Worm (Caenorhabditis elegans) whole organism, L1 larva: Measurements from ENCODE around the gene Y39A3B.7.
A peak's percentile ranks its signal among the peaks of the same experiment; 100 is the strongest.

Experiments
- F16B12.6 ChIP-seq: fragments of 150-350 bp; optimal IDR thresholded peaks from 2 replicates; lab custom pipeline; 2014; ENCODE audit warnings: missing biosample characterization, missing genetic modification characterization
- aha-1 ChIP-seq: fragments of 150-350 bp; optimal IDR thresholded peaks from 2 replicates; lab custom pipeline; 2014; ENCODE audit warnings: missing biosample characterization, missing genetic modification characterization
- aly-2 ChIP-seq: fragments of 150-350 bp; optimal IDR thresholded peaks from 2 replicates; lab custom pipeline; 2014; ENCODE audit warnings: missing biosample characterization, missing genetic modification characterization
- ceh-63 ChIP-seq: fragments of 200-800 bp; sonication (Bioruptor generic); optimal IDR thresholded peaks from 2 replicates; lab custom pipeline; 2018; ENCODE audit warnings: mild to moderate bottlenecking, missing genetic modification characterization, missing compliant biosample characterization
- ceh-8 ChIP-seq: fragments of 200-800 bp; sonication (Bioruptor generic); optimal IDR thresholded peaks from 2 replicates; lab custom pipeline; 2018; ENCODE audit warnings: mild to moderate bottlenecking, missing genetic modification characterization, moderate library complexity, missing compliant biosample characterization
- ceh-82 ChIP-seq, 3 experiments: fragments of 150-350 bp in 1 of 3; sonication (generic microtip) in 2 of 3; optimal IDR thresholded peaks; 2 replicates each; lab custom pipeline; 2014 to 2017; ENCODE audit warnings: missing biosample characterization in 3 of 3, missing genetic modification characterization in 3 of 3
- dpl-1 ChIP-seq, 3 experiments: fragments of 150-350 bp in 2 of 3; sonication (generic microtip) in 1 of 3; optimal IDR thresholded peaks; 2 replicates each; lab custom pipeline; 2014 to 2017; ENCODE audit warnings: missing biosample characterization in 3 of 3, missing genetic modification characterization in 3 of 3, missing genetic modification reagents in 3 of 3
- dsc-1 ChIP-seq: sonication (generic microtip); optimal IDR thresholded peaks from 2 replicates; lab custom pipeline; 2016; ENCODE audit warnings: mild to moderate bottlenecking, missing genetic modification characterization, missing compliant biosample characterization
- efl-1 ChIP-seq, 4 experiments: fragments of 150-350 bp; optimal IDR thresholded peaks in 3 of 4; peaks in 1 of 4; 1 replicate in 1 of 4; 2 replicates in 3 of 4; lab custom pipeline; 2014; ENCODE audit warnings: missing biosample characterization in 2 of 4, missing genetic modification characterization in 2 of 4, missing genetic modification reagents in 2 of 4
- efl-3 ChIP-seq: fragments of 200-800 bp; sonication (Bioruptor generic); optimal IDR thresholded peaks from 2 replicates; lab custom pipeline; 2018; ENCODE audit warnings: mild to moderate bottlenecking, missing genetic modification characterization, missing compliant biosample characterization
- egl-27 ChIP-seq, 2 experiments: fragments of 150-350 bp in 1 of 2; sonication (generic microtip); optimal IDR thresholded peaks; 3 replicates each; lab custom pipeline; 2017 to 2018; ENCODE audit warnings: missing biosample characterization in 2 of 2, missing genetic modification characterization in 2 of 2, missing genetic modification reagents in 2 of 2
- fos-1 ChIP-seq: fragments of 150-350 bp; optimal IDR thresholded peaks from 2 replicates; lab custom pipeline; 2014; ENCODE audit warnings: missing biosample characterization, missing genetic modification characterization
- grh-1 ChIP-seq: fragments of 200-800 bp; sonication (Bioruptor generic); IDR thresholded peaks from 2 replicates; pipeline ENCODE4 v1.3.6; 2022; ENCODE audit warnings: missing genetic modification reagents, missing genetic modification characterization, missing compliant biosample characterization
- irx-1 ChIP-seq: sonication (generic microtip); optimal IDR thresholded peaks from 2 replicates; lab custom pipeline; 2016; ENCODE audit warnings: missing genetic modification characterization, missing compliant biosample characterization
- isw-1 ChIP-seq: fragments of 200-800 bp; sonication (Bioruptor generic); IDR thresholded peaks from 2 replicates; pipeline ENCODE4 v1.3.6; 2022; ENCODE audit warnings: missing genetic modification characterization, missing compliant biosample characterization
- lin-13 ChIP-seq: fragments of 150-350 bp; optimal IDR thresholded peaks from 2 replicates; lab custom pipeline; 2014; ENCODE audit warnings: missing biosample characterization, missing genetic modification reagents, missing genetic modification characterization
- lin-15B ChIP-seq: fragments of 150-350 bp; sonication (generic microtip); optimal IDR thresholded peaks from 3 replicates; lab custom pipeline; 2014; ENCODE audit warnings: missing biosample characterization, missing genetic modification characterization
- lsy-2 ChIP-seq, 2 experiments: fragments of 150-350 bp; optimal IDR thresholded peaks; 2 replicates each; lab custom pipeline; 2014; ENCODE audit warnings: missing biosample characterization in 2 of 2, missing genetic modification characterization in 2 of 2
- nhr-11 ChIP-seq: fragments of 150-350 bp; optimal IDR thresholded peaks from 2 replicates; lab custom pipeline; 2014; ENCODE audit warnings: missing biosample characterization, missing genetic modification characterization
- nhr-237 ChIP-seq: fragments of 150-350 bp; optimal IDR thresholded peaks from 2 replicates; lab custom pipeline; 2014; ENCODE audit warnings: missing biosample characterization, missing genetic modification characterization
- nhr-71 ChIP-seq: sonication (generic microtip); optimal IDR thresholded peaks from 2 replicates; lab custom pipeline; 2016; ENCODE audit warnings: mild to moderate bottlenecking, missing genetic modification characterization, moderate library complexity, missing compliant biosample characterization
- nhr-85 ChIP-seq: sonication (generic microtip); peaks from one replicate; lab custom pipeline; 2016; ENCODE audit warnings: missing genetic modification characterization, inconsistent platforms, missing compliant biosample characterization
- nhr-90 ChIP-seq: sonication (generic microtip); optimal IDR thresholded peaks from 2 replicates; lab custom pipeline; 2016; ENCODE audit warnings: mild to moderate bottlenecking, missing genetic modification characterization, missing compliant biosample characterization; ENCODE audit not compliant: poor library complexity
- pqm-1 ChIP-seq: sonication (generic microtip); optimal IDR thresholded peaks from 3 replicates; lab custom pipeline; 2017; ENCODE audit warnings: missing biosample characterization, missing genetic modification characterization
- rnt-1 ChIP-seq: sonication (generic microtip); optimal IDR thresholded peaks from 2 replicates; lab custom pipeline; 2016; ENCODE audit warnings: mild to moderate bottlenecking, missing genetic modification characterization, moderate library complexity, missing compliant biosample characterization
- sox-4 ChIP-seq: sonication (generic microtip); optimal IDR thresholded peaks from 2 replicates; lab custom pipeline; 2016; ENCODE audit warnings: missing genetic modification characterization, missing compliant biosample characterization
- sptf-1 ChIP-seq: fragments of 150-350 bp; optimal IDR thresholded peaks from 2 replicates; lab custom pipeline; 2014; ENCODE audit warnings: missing biosample characterization, missing genetic modification characterization
- swsn-7 ChIP-seq: sonication (generic microtip); optimal IDR thresholded peaks from 2 replicates; lab custom pipeline; 2016; ENCODE audit warnings: missing genetic modification characterization, missing compliant biosample characterization
- tlp-1 ChIP-seq: fragments of 150-350 bp; optimal IDR thresholded peaks from 2 replicates; lab custom pipeline; 2014; ENCODE audit warnings: missing biosample characterization, missing genetic modification characterization
- unc-130 ChIP-seq: fragments of 150-350 bp; optimal IDR thresholded peaks from 2 replicates; lab custom pipeline; 2017; ENCODE audit warnings: missing biosample characterization, missing genetic modification characterization, inconsistent platforms
- unc-30 ChIP-seq: sonication (generic microtip); optimal IDR thresholded peaks from 2 replicates; lab custom pipeline; 2017; ENCODE audit warnings: missing biosample characterization, missing genetic modification characterization
- unc-62 ChIP-seq: fragments of 150-350 bp; optimal IDR thresholded peaks from 2 replicates; lab custom pipeline; 2014; ENCODE audit warnings: missing biosample characterization, missing genetic modification reagents, missing genetic modification characterization
- unc-98 ChIP-seq: fragments of 200-800 bp; sonication (Bioruptor generic); IDR thresholded peaks from 2 replicates; pipeline ENCODE4 v1.3.6; 2022; ENCODE audit warnings: missing genetic modification characterization, missing compliant biosample characterization
- zag-1 ChIP-seq: fragments of 150-350 bp; optimal IDR thresholded peaks from 2 replicates; lab custom pipeline; 2014; ENCODE audit warnings: missing biosample characterization, missing genetic modification characterization

Y39A3B.7 gene

DNA sequence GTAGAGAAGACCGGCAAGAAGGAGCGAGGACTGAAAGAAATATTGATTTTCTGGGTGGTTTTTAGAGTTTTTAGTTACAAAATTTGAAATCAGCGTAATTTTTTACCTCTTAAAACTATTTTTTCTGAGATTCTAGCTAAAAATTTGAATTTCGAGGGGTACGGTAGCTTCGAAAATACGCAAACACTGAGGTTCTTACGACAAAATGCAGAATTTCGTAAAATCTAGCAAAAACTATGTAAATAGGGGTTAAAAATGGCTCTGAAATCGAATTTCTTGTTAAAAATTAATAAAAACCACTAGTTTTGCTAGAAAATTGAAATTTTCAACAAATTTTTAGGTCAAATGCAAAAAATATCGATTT lies 45.2 kb downstream of the Y39A3B.7 start:
- peak; percentile 24 to 61 for TF ChIP-seq lsy-2 (tag; optimal IDR thresholded peaks at IDR 0.05; lab: Kevin White, UChicago)
- TF ChIP-seq isw-1 (GFP tag; lab: Robert Waterston, UW): no peak
- no peak for TF ChIP-seq unc-62 (GFP tag; lab: Kevin White, UChicago)
- no peak for TF ChIP-seq efl-3 (GFP tag; lab: Kevin White, UChicago)
- TF ChIP-seq aly-2 (tag; lab: Kevin White, UChicago): peak; percentile 66
- TF ChIP-seq nhr-85 (tag; lab: Kevin White, UChicago): peak; percentile 49
- TF ChIP-seq rnt-1 (tag; lab: Kevin White, UChicago): no peak
- no peak for TF ChIP-seq unc-30 (tag; lab: Kevin White, UChicago)
- TF ChIP-seq lin-13 (GFP tag; lab: Kevin White, UChicago): peak; percentile 24
- no peak for TF ChIP-seq efl-1 (optimal IDR thresholded peaks at IDR 0.05; lab: Kevin White, UChicago)
- TF ChIP-seq efl-1 (GFP tag; optimal IDR thresholded peaks at IDR 0.05 in 1 of 2; lab: Kevin White, UChicago): peak in 1 of 2 experiments; percentile 54
- TF ChIP-seq, all 84 proteins: peak for 5

DNA sequence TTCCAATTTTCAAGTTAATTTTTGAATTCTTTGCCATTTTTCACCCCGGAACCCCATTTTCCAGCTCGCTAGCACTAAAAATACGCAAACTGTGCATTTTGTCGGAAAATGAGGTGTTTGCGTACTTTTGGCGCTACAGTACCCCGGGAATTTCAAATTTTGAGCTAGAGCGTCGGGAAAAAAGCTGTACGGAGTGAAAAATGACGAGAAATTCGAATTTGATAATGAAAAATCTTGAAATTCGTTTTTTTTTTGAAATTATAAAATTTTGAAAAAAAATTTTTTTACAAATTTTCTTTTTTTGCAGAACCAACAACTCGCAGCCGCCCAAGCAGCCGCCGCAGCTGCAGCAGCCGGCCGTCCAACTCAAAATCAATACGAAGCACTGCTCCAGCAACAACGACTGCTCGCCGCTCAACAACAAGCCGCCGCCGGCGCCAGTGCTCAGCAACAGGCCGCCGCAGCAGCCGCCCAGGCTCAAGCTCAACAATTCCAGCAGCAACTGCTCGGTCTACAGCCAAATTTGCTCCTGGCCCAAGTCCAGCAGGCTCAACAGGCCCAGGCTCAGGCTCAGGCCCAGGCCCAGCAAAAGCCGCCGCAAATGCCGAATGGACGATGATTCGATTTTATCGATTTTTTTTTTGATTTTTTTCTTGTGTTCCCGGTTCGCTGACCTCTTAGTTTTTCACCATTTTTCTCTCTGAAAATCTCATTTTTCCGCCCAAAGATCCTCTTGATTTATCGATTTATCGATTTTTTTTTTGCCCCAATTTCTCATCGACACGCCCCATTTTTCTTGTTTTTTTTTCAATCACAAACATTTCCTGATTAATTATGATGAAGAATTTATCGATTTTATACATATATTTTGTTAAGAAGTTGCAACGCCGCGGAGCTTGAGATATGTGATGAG lies 45.8 kb downstream of the Y39A3B.7 start:
- TF ChIP-seq tlp-1 (tag; lab: Kevin White, UChicago) (no peak), egl-27 (tag; optimal IDR thresholded peaks at IDR 0.05; lab: Kevin White, UChicago) (no peak), zag-1 (tag; lab: Kevin White, UChicago) (no peak), sox-4 (no peak), sptf-1 (no peak), ceh-8 (GFP tag; lab: Kevin White, UChicago) (peak; percentile 0), nhr-71 (no peak), ceh-82 (tag; optimal IDR thresholded peaks at IDR 0.05; lab: Kevin White, UChicago) (no peak), lsy-2 (tag; optimal IDR thresholded peaks at IDR 0.05; lab: Kevin White, UChicago) (peak; percentile 55 to 58), nhr-85 (tag; lab: Kevin White, UChicago) (peak; percentile 61), ceh-63 (GFP tag; lab: Kevin White, UChicago) (no peak), swsn-7 (tag; lab: Kevin White, UChicago) (no peak), efl-1 (optimal IDR thresholded peaks at IDR 0.05; lab: Kevin White, UChicago) (no peak), efl-1 (GFP tag; optimal IDR thresholded peaks at IDR 0.05 in 1 of 2; lab: Kevin White, UChicago) (peak in 1 of 2 experiments; percentile 77), nhr-11 (tag; lab: Kevin White, UChicago) (no peak), unc-30 (tag; lab: Kevin White, UChicago) (no peak), dsc-1 (no peak)

DNA sequence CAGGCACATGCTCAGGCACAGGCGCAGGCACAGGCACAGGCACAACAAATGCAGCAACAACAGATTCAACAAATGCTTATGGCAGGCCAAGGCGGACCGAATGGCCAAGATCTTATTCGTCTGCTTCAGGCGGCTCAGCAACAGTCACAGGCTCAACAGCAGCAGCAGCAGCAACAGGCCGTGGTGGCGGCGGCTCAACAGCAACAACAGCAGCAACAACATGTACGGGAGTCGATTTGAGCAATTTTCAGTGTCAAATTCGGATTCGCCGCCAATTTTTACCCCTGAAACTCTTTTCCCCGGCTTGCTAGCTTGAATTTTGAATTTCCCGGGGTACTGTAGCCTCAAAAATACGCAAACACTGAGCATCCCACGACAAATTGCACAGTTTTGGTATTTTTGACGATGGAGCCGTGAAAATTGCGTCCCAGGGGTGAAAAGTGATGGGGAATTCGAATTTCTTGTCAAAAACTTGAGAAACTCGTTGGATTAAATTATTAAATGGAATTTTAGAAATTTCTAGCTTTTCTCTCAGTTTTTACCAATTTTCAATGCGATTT lies 46.8 kb downstream of the Y39A3B.7 start:
- TF ChIP-seq irx-1 (tag; lab: Kevin White, UChicago) (no peak), nhr-90 (tag; lab: Kevin White, UChicago) (no peak), zag-1 (tag; lab: Kevin White, UChicago) (no peak), efl-1 (optimal IDR thresholded peaks at IDR 0.05; lab: Kevin White, UChicago) (no peak), efl-1 (GFP tag; optimal IDR thresholded peaks at IDR 0.05 in 1 of 2; lab: Kevin White, UChicago) (peak in 1 of 2 experiments; percentile 92), dpl-1 (GFP tag; optimal IDR thresholded peaks at IDR 0.05; lab: Kevin White, UChicago) (no peak), lsy-2 (tag; optimal IDR thresholded peaks at IDR 0.05; lab: Kevin White, UChicago) (peak; percentile 34 to 59), egl-27 (tag; optimal IDR thresholded peaks at IDR 0.05; lab: Kevin White, UChicago) (no peak), sptf-1 (no peak), unc-98 (GFP tag; lab: Robert Waterston, UW) (no peak), pqm-1 (tag; lab: Kevin White, UChicago) (no peak), lin-13 (GFP tag; lab: Kevin White, UChicago) (peak; percentile 70), ceh-8 (GFP tag; lab: Kevin White, UChicago) (no peak), aha-1 (tag; lab: Kevin White, UChicago) (no peak), fos-1 (no peak), nhr-237 (tag; lab: Kevin White, UChicago) (no peak), dsc-1 (no peak), F16B12.6 (tag; lab: Kevin White, UChicago) (no peak), lin-15B (tag; lab: Kevin White, UChicago) (no peak), grh-1 (no peak), nhr-85 (tag; lab: Kevin White, UChicago) (peak; percentile 17), unc-130 (no peak)
- TF ChIP-seq, all 84 proteins: peak for 4
